Worm (Caenorhabditis elegans) whole organism, L3 larva: ENCODE measurements around the gene frpr-10.
"Not testable (repeated sequence)": the region's sequence is repeated elsewhere in the genome, so short reads cannot be mapped to it uniquely, and the experiment has no call there.

Experiments
- ama-1 ChIP-seq: fragments of 150-350 bp; optimal IDR thresholded peaks from 2 replicates; lab custom pipeline; 2018
- ceh-82 ChIP-seq: fragments of 150-350 bp; optimal IDR thresholded peaks from 2 replicates; lab custom pipeline; 2014; ENCODE audit warnings: missing biosample characterization, missing genetic modification characterization
- elt-1 ChIP-seq: fragments of 150-350 bp; optimal IDR thresholded peaks from 2 replicates; lab custom pipeline; 2014; ENCODE audit warnings: missing biosample characterization, missing genetic modification characterization
- elt-3 ChIP-seq, 3 experiments: fragments of 150-350 bp in 1 of 3; sonication (generic microtip) in 2 of 3; optimal IDR thresholded peaks; 2 replicates in 2 of 3; 4 replicates in 1 of 3; lab custom pipeline; 2014 to 2017; ENCODE audit warnings: missing biosample characterization in 3 of 3, missing genetic modification characterization in 3 of 3
- fkh-10 ChIP-seq: sonication (generic microtip); optimal IDR thresholded peaks from 2 replicates; lab custom pipeline; 2017; ENCODE audit warnings: missing biosample characterization, missing genetic modification reagents, missing genetic modification characterization
- nfya-1 ChIP-seq: sonication (generic microtip); optimal IDR thresholded peaks from 2 replicates; lab custom pipeline; 2017; ENCODE audit warnings: missing genetic modification characterization, mild to moderate bottlenecking, missing compliant biosample characterization, antibody characterized with exemption, moderate library complexity; ENCODE audit not compliant: insufficient read depth
- nhr-237 ChIP-seq: fragments of 150-350 bp; optimal IDR thresholded peaks from 2 replicates; lab custom pipeline; 2014; ENCODE audit warnings: missing biosample characterization, missing genetic modification characterization
- pha-4 ChIP-seq: fragments of 150-350 bp; optimal IDR thresholded peaks from 2 replicates; lab custom pipeline; 2014; ENCODE audit warnings: missing biosample characterization, missing genetic modification reagents, missing genetic modification characterization
- snpc-4 ChIP-seq: fragments of 150-350 bp; optimal IDR thresholded peaks from 2 replicates; lab custom pipeline; 2014; ENCODE audit warnings: missing biosample characterization, missing genetic modification characterization
- unc-62 ChIP-seq: fragments of 150-350 bp; sonication (generic microtip); optimal IDR thresholded peaks from 4 replicates; lab custom pipeline; 2014; ENCODE audit warnings: missing biosample characterization, missing genetic modification reagents, missing genetic modification characterization

DNA sequence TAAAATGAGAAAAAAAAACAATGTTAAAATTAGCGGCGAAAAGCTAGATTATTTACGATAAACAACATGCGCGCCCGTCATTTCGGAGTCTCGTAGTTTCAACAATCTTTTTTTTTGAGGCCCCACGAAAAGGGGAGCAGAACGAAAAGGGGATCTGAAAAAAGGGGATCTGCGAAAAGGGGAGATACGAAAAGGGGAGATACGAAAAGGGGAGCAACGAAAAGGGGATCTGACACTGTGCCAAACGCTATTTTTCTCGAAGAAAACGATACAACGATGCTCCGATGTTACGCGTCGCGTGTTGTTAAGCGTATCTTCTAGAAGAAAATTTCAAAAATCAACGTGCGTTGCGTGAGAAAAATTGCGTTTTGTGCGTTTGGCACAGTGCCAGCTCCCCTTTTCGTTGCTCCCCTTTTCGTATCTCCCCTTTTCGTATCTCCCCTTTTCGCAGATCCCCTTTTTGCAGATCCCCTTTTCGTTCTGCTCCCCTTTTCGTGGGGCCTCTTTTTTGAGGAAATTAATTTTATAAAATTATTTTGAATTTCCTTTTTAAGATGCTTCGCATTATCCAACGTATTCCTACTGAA, 58.2 kb downstream of the frpr-10 start, which contains the start of gene C26B2.7:
- TF ChIP-seq pha-4 (tag; lab: Kevin White, UChicago): peak; percentile 74
- TF ChIP-seq unc-62; elt-3 (tag; optimal IDR thresholded peaks at IDR 0.05; lab: Kevin White, UChicago); ama-1; elt-1 (tag; lab: Kevin White, UChicago); nhr-237; fkh-10 (GFP tag; lab: Kevin White, UChicago): not testable (repeated sequence)
- TF ChIP-seq nfya-1: peak; percentile 55
- TF ChIP-seq snpc-4 (tag; lab: Kevin White, UChicago): peak; percentile 20
- peak; percentile 36 for TF ChIP-seq ceh-82 (tag; lab: Kevin White, UChicago)
